Fruit fly (Drosophila melanogaster) whole organism, embryonic: Measurements from ENCODE around the gene Cyfip.

Experiments used
- ATbp ChIP-seq: fragments of 200-800 bp; sonication (Bioruptor generic); optimal IDR thresholded peaks from 2 replicates; lab custom pipeline; 2017; ENCODE audit warnings: missing biosample characterization, mild to moderate bottlenecking, missing genetic modification characterization, missing genetic modification reagents
- B-H2 ChIP-seq: fragments of 200-800 bp; sonication (Bioruptor generic); optimal IDR thresholded peaks from 2 replicates; lab custom pipeline; 2018; ENCODE audit warnings: missing biosample characterization, mild to moderate bottlenecking, missing genetic modification characterization
- CG10543 ChIP-seq: fragments of 200-800 bp; sonication (Bioruptor generic); optimal IDR thresholded peaks from 3 replicates; lab custom pipeline; 2017; ENCODE audit warnings: missing biosample characterization, mild to moderate bottlenecking, missing genetic modification characterization, moderate library complexity
- CG11695 ChIP-seq: fragments of 200-800 bp; sonication (Bioruptor generic); IDR thresholded peaks from 3 replicates; pipeline ENCODE4 v1.3.6; 2022; ENCODE audit warnings: missing biosample characterization, missing genetic modification characterization
- CG12769 ChIP-seq: fragments of 200-800 bp; sonication (Bioruptor generic); optimal IDR thresholded peaks from 2 replicates; lab custom pipeline; 2019; ENCODE audit warnings: missing biosample characterization, mild to moderate bottlenecking, missing genetic modification characterization, moderate library complexity
- CG12942 ChIP-seq: fragments of 200-800 bp; sonication (Bioruptor generic); optimal IDR thresholded peaks from 3 replicates; lab custom pipeline; 2016; ENCODE audit warnings: missing biosample characterization, missing genetic modification characterization
- CG13624 ChIP-seq: fragments of 200-800 bp; sonication (Bioruptor generic); optimal IDR thresholded peaks from 2 replicates; lab custom pipeline; 2016; ENCODE audit warnings: missing biosample characterization, missing genetic modification characterization
- CG14667 ChIP-seq: fragments of 200-800 bp; sonication (Bioruptor generic); IDR thresholded peaks from 2 replicates; pipeline ENCODE4 v1.3.6; 2022; ENCODE audit warnings: missing biosample characterization, missing genetic modification characterization
- CG17328 ChIP-seq: fragments of 200-800 bp; sonication (Bioruptor generic); IDR thresholded peaks from 2 replicates; pipeline ENCODE4 v1.3.6; 2022; ENCODE audit warnings: missing biosample characterization, missing genetic modification characterization
- CG17612 ChIP-seq: fragments of 200-800 bp; sonication (Bioruptor generic); IDR thresholded peaks from 2 replicates; pipeline ENCODE4 v1.3.6; 2022; ENCODE audit warnings: missing biosample characterization, missing genetic modification characterization
- CG2199 ChIP-seq: fragments of 200-800 bp; sonication (Bioruptor generic); IDR thresholded peaks from 3 replicates; pipeline ENCODE4 v1.3.6; 2022; ENCODE audit warnings: missing biosample characterization, missing genetic modification characterization
- CG30403 ChIP-seq: fragments of 200-800 bp; sonication (Bioruptor generic); optimal IDR thresholded peaks from 3 replicates; lab custom pipeline; 2016; ENCODE audit warnings: missing biosample characterization, missing genetic modification characterization
- CG6654 ChIP-seq: fragments of 200-800 bp; sonication (Bioruptor generic); optimal IDR thresholded peaks from 2 replicates; lab custom pipeline; 2017; ENCODE audit warnings: missing biosample characterization, mild to moderate bottlenecking, missing genetic modification characterization
- CG6683 ChIP-seq: fragments of 200-800 bp; sonication (Bioruptor generic); optimal IDR thresholded peaks from 2 replicates; lab custom pipeline; 2017; ENCODE audit warnings: missing biosample characterization, mild to moderate bottlenecking, missing genetic modification characterization, missing genetic modification reagents
- CG6791 ChIP-seq: fragments of 200-800 bp; sonication (Bioruptor generic); IDR thresholded peaks from 3 replicates; pipeline ENCODE4 v1.3.6; 2022; ENCODE audit warnings: missing biosample characterization, missing genetic modification characterization; ENCODE audit not compliant: partially characterized antibody
- CG6813 ChIP-seq: fragments of 200-800 bp; sonication (Bioruptor generic); optimal IDR thresholded peaks from 2 replicates; lab custom pipeline; 2017; ENCODE audit warnings: missing biosample characterization, missing genetic modification characterization, mild to moderate bottlenecking, moderate library complexity, missing genetic modification reagents
- CG7271 ChIP-seq: fragments of 200-800 bp; sonication (Bioruptor generic); optimal IDR thresholded peaks from 2 replicates; lab custom pipeline; 2018; ENCODE audit warnings: missing biosample characterization, mild to moderate bottlenecking, missing genetic modification characterization, moderate library complexity
- CG8281 ChIP-seq: fragments of 200-800 bp; sonication (Bioruptor generic); optimal IDR thresholded peaks from 2 replicates; lab custom pipeline; 2018; ENCODE audit warnings: missing biosample characterization, mild to moderate bottlenecking, missing genetic modification characterization, moderate library complexity
- CG9215 ChIP-seq: fragments of 200-800 bp; sonication (Bioruptor generic); IDR thresholded peaks from 2 replicates; pipeline ENCODE4 v1.3.6; 2022; ENCODE audit warnings: missing biosample characterization, missing genetic modification characterization
- CG9797 ChIP-seq: fragments of 200-800 bp; sonication (Bioruptor generic); optimal IDR thresholded peaks from 3 replicates; lab custom pipeline; 2018; ENCODE audit warnings: missing biosample characterization, mild to moderate bottlenecking, missing genetic modification characterization
- CTCF ChIP-seq: fragments of 200-800 bp; sonication (Bioruptor generic); optimal IDR thresholded peaks from 2 replicates; lab custom pipeline; 2017; ENCODE audit warnings: missing biosample characterization, mild to moderate bottlenecking, missing genetic modification characterization, moderate library complexity
- Chrac-16 ChIP-seq: fragments of 200-800 bp; sonication (Bioruptor generic); optimal IDR thresholded peaks from 3 replicates; lab custom pipeline; 2016; ENCODE audit warnings: missing biosample characterization, missing genetic modification characterization
- Dad ChIP-seq: fragments of 200-800 bp; sonication (Bioruptor generic); optimal IDR thresholded peaks from 3 replicates; lab custom pipeline; 2016; ENCODE audit warnings: missing biosample characterization, missing genetic modification characterization
- Dfd ChIP-seq, 2 experiments: fragments of >200 bp; optimal IDR thresholded peaks; 2 replicates each; lab custom pipeline; 2017; ENCODE audit warnings: missing biosample characterization in 2 of 2, missing genetic modification characterization in 2 of 2
- H15 ChIP-seq: fragments of 200-800 bp; sonication (Bioruptor generic); IDR thresholded peaks from 3 replicates; pipeline ENCODE4 v1.3.6; 2022; ENCODE audit warnings: missing biosample characterization, missing genetic modification characterization
- HLH3B ChIP-seq: fragments of 200-800 bp; sonication (Bioruptor generic); IDR thresholded peaks from 2 replicates; pipeline ENCODE4 v1.3.6; 2022; ENCODE audit warnings: missing biosample characterization, missing genetic modification characterization
- HmgZ ChIP-seq: fragments of 200-800 bp; sonication (Bioruptor generic); optimal IDR thresholded peaks from 2 replicates; lab custom pipeline; 2018; ENCODE audit warnings: missing biosample characterization, mild to moderate bottlenecking, missing genetic modification characterization
- Lpt ChIP-seq: fragments of >200 bp; optimal IDR thresholded peaks from 2 replicates; lab custom pipeline; 2018; ENCODE audit warnings: missing biosample characterization, missing genetic modification characterization
- Mrtf ChIP-seq: fragments of 200-800 bp; sonication (Bioruptor generic); IDR thresholded peaks from 3 replicates; pipeline ENCODE4 v1.3.6; 2022; ENCODE audit warnings: missing biosample characterization, missing genetic modification characterization
- Neu2 ChIP-seq: fragments of 200-800 bp; sonication (Bioruptor generic); optimal IDR thresholded peaks from 3 replicates; lab custom pipeline; 2016; ENCODE audit warnings: missing biosample characterization, missing genetic modification characterization, borderline replicate concordance
- Pdp1 ChIP-seq, 2 experiments: fragments of 200-800 bp; sonication (Bioruptor generic); optimal IDR thresholded peaks; 3 replicates each; lab custom pipeline; 2016; ENCODE audit warnings: missing biosample characterization in 2 of 2, missing genetic modification characterization in 2 of 2, mild to moderate bottlenecking in 1 of 2, moderate library complexity in 1 of 2
- TFAM ChIP-seq: fragments of 200-800 bp; sonication (Bioruptor generic); optimal IDR thresholded peaks from 2 replicates; lab custom pipeline; 2017; ENCODE audit warnings: missing biosample characterization, missing genetic modification characterization, inconsistent platforms
- Tbp ChIP-seq: fragments of >200 bp; optimal IDR thresholded peaks from 2 replicates; lab custom pipeline; 2018; ENCODE audit warnings: missing biosample characterization, missing genetic modification characterization
- Vsx1 ChIP-seq: fragments of 200-800 bp; sonication (Bioruptor generic); optimal IDR thresholded peaks from 2 replicates; lab custom pipeline; 2017; ENCODE audit warnings: missing biosample characterization, mild to moderate bottlenecking, missing genetic modification characterization, missing genetic modification reagents
- ac ChIP-seq: fragments of 200-800 bp; sonication (Bioruptor generic); optimal IDR thresholded peaks from 3 replicates; lab custom pipeline; 2017; ENCODE audit warnings: missing biosample characterization, mild to moderate bottlenecking, missing genetic modification characterization
- bab2 ChIP-seq: fragments of 200-800 bp; sonication (Bioruptor generic); optimal IDR thresholded peaks from 2 replicates; lab custom pipeline; 2016; ENCODE audit warnings: missing biosample characterization, missing genetic modification characterization
- cg ChIP-seq: fragments of 200-800 bp; sonication (Bioruptor generic); optimal IDR thresholded peaks from 3 replicates; lab custom pipeline; 2019; ENCODE audit warnings: missing biosample characterization, mild to moderate bottlenecking, missing genetic modification characterization, moderate library complexity
- dmrt99B ChIP-seq: fragments of 200-800 bp; sonication (Bioruptor generic); optimal IDR thresholded peaks from 2 replicates; lab custom pipeline; 2018; ENCODE audit warnings: missing biosample characterization, mild to moderate bottlenecking, missing genetic modification characterization, moderate library complexity
- emc ChIP-seq: fragments of 200-800 bp; sonication (Bioruptor generic); optimal IDR thresholded peaks from 2 replicates; lab custom pipeline; 2016; ENCODE audit warnings: missing biosample characterization, missing genetic modification characterization
- kah ChIP-seq: fragments of 200-800 bp; sonication (Bioruptor generic); optimal IDR thresholded peaks from 2 replicates; lab custom pipeline; 2018; ENCODE audit warnings: missing biosample characterization, mild to moderate bottlenecking, missing genetic modification characterization
- klu ChIP-seq: fragments of 200-800 bp; sonication (Bioruptor generic); IDR thresholded peaks from 2 replicates; pipeline ENCODE4 v1.3.6; 2022; ENCODE audit warnings: missing biosample characterization, missing genetic modification characterization
- lbe ChIP-seq: fragments of 200-800 bp; sonication (Bioruptor generic); optimal IDR thresholded peaks from 2 replicates; lab custom pipeline; 2016; ENCODE audit warnings: missing biosample characterization, mild to moderate bottlenecking, missing genetic modification characterization
- nerfin-2 ChIP-seq: fragments of 200-800 bp; sonication (Bioruptor generic); IDR thresholded peaks from 2 replicates; pipeline ENCODE4 v1.3.6; 2022; ENCODE audit warnings: missing biosample characterization, missing genetic modification characterization; ENCODE audit not compliant: partially characterized antibody
- nmo ChIP-seq: fragments of 200-800 bp; sonication (Bioruptor generic); optimal IDR thresholded peaks from 2 replicates; lab custom pipeline; 2018; ENCODE audit warnings: missing biosample characterization, mild to moderate bottlenecking, missing genetic modification characterization, moderate library complexity
- oc ChIP-seq: fragments of 200-800 bp; sonication (Bioruptor generic); optimal IDR thresholded peaks from 2 replicates; lab custom pipeline; 2018; ENCODE audit warnings: missing biosample characterization, mild to moderate bottlenecking, missing genetic modification characterization, moderate library complexity
- sc ChIP-seq, 3 experiments: fragments of >200 bp in 2 of 3; fragments of 200-800 bp in 1 of 3; sonication (Bioruptor generic) in 1 of 3; optimal IDR thresholded peaks; 2 replicates in 2 of 3; 3 replicates in 1 of 3; lab custom pipeline; 2017; ENCODE audit warnings: mild to moderate bottlenecking in 1 of 3, missing biosample characterization in 1 of 3, missing genetic modification characterization in 1 of 3, missing genetic modification reagents in 1 of 3
- scrt ChIP-seq: fragments of 200-800 bp; sonication (Bioruptor generic); optimal IDR thresholded peaks from 2 replicates; lab custom pipeline; 2018; ENCODE audit warnings: missing biosample characterization, mild to moderate bottlenecking, missing genetic modification characterization, moderate library complexity
- sens-2 ChIP-seq: fragments of 200-800 bp; sonication (Bioruptor generic); IDR thresholded peaks from 2 replicates; pipeline ENCODE4 v1.3.6; 2022; ENCODE audit warnings: missing biosample characterization, missing genetic modification characterization
- slbo ChIP-seq: fragments of 200-800 bp; sonication (Bioruptor generic); IDR thresholded peaks from 2 replicates; pipeline ENCODE4 v1.3.6; 2022; ENCODE audit warnings: missing biosample characterization, missing genetic modification characterization
- stwl ChIP-seq: fragments of 200-800 bp; sonication (Bioruptor generic); optimal IDR thresholded peaks from 3 replicates; lab custom pipeline; 2018; ENCODE audit warnings: missing biosample characterization, mild to moderate bottlenecking, missing genetic modification characterization, moderate library complexity
- twi ChIP-seq: fragments of 200-800 bp; optimal IDR thresholded peaks from 2 replicates; lab custom pipeline; 2019; ENCODE audit warnings: missing biosample characterization, mild to moderate bottlenecking, missing genetic modification characterization, moderate library complexity
- unpg ChIP-seq: fragments of 200-800 bp; sonication (Bioruptor generic); optimal IDR thresholded peaks from 3 replicates; lab custom pipeline; 2018; ENCODE audit warnings: missing biosample characterization, mild to moderate bottlenecking, missing genetic modification characterization, moderate library complexity

Gene Cyfip

DNA sequence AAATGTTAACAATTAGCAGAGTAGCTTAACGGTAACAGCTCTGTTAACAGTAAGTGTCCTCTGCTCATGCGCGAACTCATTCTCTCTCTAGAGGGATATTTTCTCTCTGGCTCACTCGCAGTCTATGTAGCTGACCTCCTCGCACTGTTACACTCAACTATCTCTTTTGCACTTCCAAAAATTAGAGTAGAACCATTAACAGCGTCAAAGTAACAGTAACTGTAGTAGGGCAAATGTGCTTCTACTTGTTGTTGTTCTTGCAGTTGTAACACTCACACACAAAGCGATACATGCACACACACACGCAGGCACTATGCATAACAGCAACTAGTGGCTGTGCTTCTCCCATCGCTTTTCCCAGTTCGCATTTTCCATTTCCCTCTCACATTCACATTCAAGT, 46.0 kb downstream of the Cyfip start (continued):
- no peak for TF ChIP-seq HmgZ (tag; lab: Kevin White, UChicago)
- TF ChIP-seq CG9215 = no peak
- TF ChIP-seq ac = no peak
- TF ChIP-seq CG6654 (GFP tag; lab: Kevin White, UChicago) = no peak
- no peak for TF ChIP-seq CG11695 (GFP tag; lab: Robert Waterston, UW)
- TF ChIP-seq Chrac-16 (GFP tag; lab: Kevin White, UChicago) = no peak
- no peak for TF ChIP-seq oc
- TF ChIP-seq Tbp (GFP tag; lab: Kevin White, UChicago) = no peak
- no peak for TF ChIP-seq CG12769
- no peak for TF ChIP-seq lbe (GFP tag; lab: Kevin White, UChicago)
- TF ChIP-seq H15 (GFP tag; lab: Robert Waterston, UW) = no peak
- TF ChIP-seq twi (tag; lab: Kevin White, UChicago) = no peak
- no peak for TF ChIP-seq CG2199
- TF ChIP-seq CG10543 (GFP tag; lab: Kevin White, UChicago) = no peak
- TF ChIP-seq CG13624 = no peak
- no peak for TF ChIP-seq kah (GFP tag; lab: Kevin White, UChicago)
- no peak for TF ChIP-seq Dfd (GFP tag; optimal IDR thresholded peaks at IDR 0.05; lab: Kevin White, UChicago)
- no peak for TF ChIP-seq CG9797 (GFP tag; lab: Kevin White, UChicago)
- TF ChIP-seq klu (GFP tag; lab: Robert Waterston, UW) = no peak
- TF ChIP-seq HLH3B (GFP tag; lab: Robert Waterston, UW) = no peak
- TF ChIP-seq sens-2 (GFP tag; lab: Robert Waterston, UW) = no peak
- TF ChIP-seq emc (GFP tag; lab: Kevin White, UChicago) = no peak
- no peak for TF ChIP-seq Vsx1 (GFP tag; lab: Kevin White, UChicago)
- no peak for TF ChIP-seq Lpt (GFP tag; lab: Kevin White, UChicago)
- TF ChIP-seq CG30403 (GFP tag; lab: Kevin White, UChicago) = no peak
- TF ChIP-seq CG6791 (GFP tag; lab: Robert Waterston, UW) = peak; percentile 46; the same call in 1 of the 3 replicates
- no peak for TF ChIP-seq slbo
- TF ChIP-seq B-H2 (GFP tag; lab: Kevin White, UChicago) = no peak
- no peak for TF ChIP-seq sc (optimal IDR thresholded peaks at IDR 0.05; lab: Kevin White, UChicago)
- no peak for TF ChIP-seq sc (GFP tag; optimal IDR thresholded peaks at IDR 0.05; lab: Kevin White, UChicago)
- peak; percentile 48 for TF ChIP-seq stwl (tag; lab: Kevin White, UChicago)
- TF ChIP-seq CG14667 (GFP tag; lab: Robert Waterston, UW) = no peak
- TF ChIP-seq unpg (GFP tag; lab: Kevin White, UChicago) = no peak
- no peak for TF ChIP-seq CG17612 (GFP tag; lab: Robert Waterston, UW)
- no peak for TF ChIP-seq bab2 (GFP tag; lab: Kevin White, UChicago)
- TF ChIP-seq TFAM (GFP tag; lab: Kevin White, UChicago) = no peak
- no peak for TF ChIP-seq Neu2 (GFP tag; lab: Kevin White, UChicago)
- TF ChIP-seq Pdp1 (GFP tag; optimal IDR thresholded peaks at IDR 0.05; lab: Kevin White, UChicago) = no peak
- TF ChIP-seq CTCF (GFP tag; lab: Kevin White, UChicago) = no peak
- no peak for TF ChIP-seq CG17328
- no peak for TF ChIP-seq dmrt99B (tag; lab: Kevin White, UChicago)
- TF ChIP-seq nerfin-2 (GFP tag; lab: Robert Waterston, UW) = no peak
- TF ChIP-seq cg (GFP tag; lab: Kevin White, UChicago) = peak; percentile 64
- TF ChIP-seq CG12942 = no peak
- TF ChIP-seq CG6813 (GFP tag; lab: Kevin White, UChicago) = no peak
- peak; percentile 96 for TF ChIP-seq scrt
- no peak for TF ChIP-seq CG7271
- no peak for TF ChIP-seq Mrtf (GFP tag; lab: Robert Waterston, UW)
- no peak for TF ChIP-seq nmo (GFP tag; lab: Kevin White, UChicago)
- no peak for TF ChIP-seq CG8281 (tag; lab: Kevin White, UChicago)
- no peak for TF ChIP-seq CG6683
- TF ChIP-seq Dad = no peak
- no peak for TF ChIP-seq ATbp (GFP tag; lab: Kevin White, UChicago)
